Fruit fly (Drosophila melanogaster) whole organism, embryonic: ENCODE measurements around the gene CG31075.

Source experiments
- ATbp ChIP-seq: fragments of 200-800 bp; sonication (Bioruptor generic); optimal IDR thresholded peaks from 2 replicates; lab custom pipeline; 2017; ENCODE audit warnings: missing biosample characterization, mild to moderate bottlenecking, missing genetic modification characterization, missing genetic modification reagents
- Awh ChIP-seq: fragments of 200-800 bp; sonication (Bioruptor generic); IDR thresholded peaks from 2 replicates; pipeline ENCODE4, ENCODE4 v1.3.6; 2022; ENCODE audit warnings: missing biosample characterization, missing genetic modification characterization
- CG10147 ChIP-seq: fragments of 200-800 bp; sonication (Bioruptor generic); optimal IDR thresholded peaks from 2 replicates; lab custom pipeline; 2019; ENCODE audit warnings: missing biosample characterization, mild to moderate bottlenecking, missing genetic modification characterization, moderate library complexity
- CG1024 ChIP-seq: fragments of 200-800 bp; sonication (Bioruptor generic); IDR thresholded peaks from 2 replicates; pipeline ENCODE4 v1.3.6; 2022; ENCODE audit warnings: missing biosample characterization, missing genetic modification characterization
- CG11093 ChIP-seq: fragments of 200-800 bp; sonication (Bioruptor generic); IDR thresholded peaks from 3 replicates; pipeline ENCODE4 v1.3.6; 2022; ENCODE audit warnings: missing biosample characterization, missing genetic modification characterization
- CG12071 ChIP-seq: fragments of 200-800 bp; sonication (Bioruptor generic); optimal IDR thresholded peaks from 3 replicates; lab custom pipeline; 2018; ENCODE audit warnings: missing biosample characterization, mild to moderate bottlenecking, missing genetic modification characterization
- CG12391 ChIP-seq: fragments of 200-800 bp; sonication (Bioruptor generic); optimal IDR thresholded peaks from 3 replicates; lab custom pipeline; 2018; ENCODE audit warnings: missing biosample characterization, mild to moderate bottlenecking, missing genetic modification characterization, moderate library complexity
- CG14441 ChIP-seq: fragments of 200-800 bp; sonication (Bioruptor generic); IDR thresholded peaks from 2 replicates; pipeline ENCODE4 v1.3.6; 2022; ENCODE audit warnings: missing biosample characterization, missing genetic modification characterization
- CG14860 ChIP-seq: fragments of 200-800 bp; sonication (Bioruptor generic); IDR thresholded peaks from 3 replicates; pipeline ENCODE4 v1.3.6; 2022; ENCODE audit warnings: missing biosample characterization, missing genetic modification characterization; ENCODE audit not compliant: partially characterized antibody
- CG14965 ChIP-seq: fragments of 200-800 bp; sonication (Bioruptor generic); optimal IDR thresholded peaks from 2 replicates; lab custom pipeline; 2016; ENCODE audit warnings: missing biosample characterization, missing genetic modification characterization, borderline replicate concordance
- CG15011 ChIP-seq: fragments of 200-800 bp; sonication (Bioruptor generic); optimal IDR thresholded peaks from 3 replicates; lab custom pipeline; 2018; ENCODE audit warnings: missing biosample characterization, mild to moderate bottlenecking, missing genetic modification characterization
- CG18599 ChIP-seq: fragments of 200-800 bp; sonication (Bioruptor generic); optimal IDR thresholded peaks from 3 replicates; lab custom pipeline; 2017; ENCODE audit warnings: missing biosample characterization, missing genetic modification characterization, mild to moderate bottlenecking, moderate library complexity, missing genetic modification reagents
- CG18619 ChIP-seq: fragments of 200-800 bp; sonication (Bioruptor generic); optimal IDR thresholded peaks from 3 replicates; lab custom pipeline; 2017; ENCODE audit warnings: missing biosample characterization, mild to moderate bottlenecking, missing genetic modification characterization
- CG2202 ChIP-seq: fragments of 200-800 bp; sonication (Bioruptor generic); optimal IDR thresholded peaks from 2 replicates; lab custom pipeline; 2018; ENCODE audit warnings: missing biosample characterization, mild to moderate bottlenecking, missing genetic modification characterization
- CG33213 ChIP-seq: fragments of 200-800 bp; sonication (Bioruptor generic); optimal IDR thresholded peaks from 3 replicates; lab custom pipeline; 2016; ENCODE audit warnings: missing biosample characterization, missing genetic modification characterization
- CG3995 ChIP-seq: fragments of 200-800 bp; sonication (Bioruptor generic); optimal IDR thresholded peaks from 3 replicates; lab custom pipeline; 2016; ENCODE audit warnings: missing biosample characterization, missing genetic modification characterization
- CG5180 ChIP-seq: fragments of 200-800 bp; sonication (Bioruptor generic); optimal IDR thresholded peaks from 3 replicates; lab custom pipeline; 2017; ENCODE audit warnings: missing biosample characterization, missing genetic modification characterization, mild to moderate bottlenecking, moderate library complexity, missing genetic modification reagents
- CG8765 ChIP-seq: fragments of 200-800 bp; sonication (Bioruptor generic); IDR thresholded peaks from 2 replicates; pipeline ENCODE4 v1.3.6; 2022; ENCODE audit warnings: missing biosample characterization, missing genetic modification characterization
- CHES-1-like ChIP-seq: fragments of 200-800 bp; sonication (Bioruptor generic); optimal IDR thresholded peaks from 2 replicates; lab custom pipeline; 2016; ENCODE audit warnings: missing biosample characterization, missing genetic modification characterization
- Doc3 ChIP-seq: fragments of 200-800 bp; sonication (Bioruptor generic); IDR thresholded peaks from 3 replicates; pipeline ENCODE4 v1.3.6; 2022; ENCODE audit warnings: missing biosample characterization, missing genetic modification characterization; ENCODE audit not compliant: partially characterized antibody
- Drgx ChIP-seq: fragments of 200-800 bp; sonication (Bioruptor generic); IDR thresholded peaks from 2 replicates; pipeline ENCODE4 v1.3.6; 2022; ENCODE audit warnings: missing biosample characterization, missing genetic modification characterization
- Ets65A ChIP-seq: fragments of 200-800 bp; sonication (Bioruptor generic); peaks from one replicate; lab custom pipeline; 2016; ENCODE audit warnings: missing biosample characterization, missing genetic modification characterization
- Fer2 ChIP-seq: fragments of 200-800 bp; sonication (Bioruptor generic); optimal IDR thresholded peaks from 2 replicates; lab custom pipeline; 2018; ENCODE audit warnings: missing biosample characterization, mild to moderate bottlenecking, missing genetic modification characterization, moderate library complexity
- H15 ChIP-seq: fragments of 200-800 bp; sonication (Bioruptor generic); IDR thresholded peaks from 3 replicates; pipeline ENCODE4 v1.3.6; 2022; ENCODE audit warnings: missing biosample characterization, missing genetic modification characterization
- Hr78 ChIP-seq, 2 experiments: fragments of 200-800 bp in 1 of 2; fragments of >200 bp in 1 of 2; sonication (Bioruptor generic) in 1 of 2; optimal IDR thresholded peaks; 2 replicates each; lab custom pipeline; 2017 to 2019; ENCODE audit warnings: missing biosample characterization in 2 of 2, missing genetic modification characterization in 2 of 2, mild to moderate bottlenecking in 1 of 2, moderate library complexity in 1 of 2
- MESR4 ChIP-seq: fragments of 200-800 bp; sonication (Bioruptor generic); optimal IDR thresholded peaks from 2 replicates; lab custom pipeline; 2018; ENCODE audit warnings: missing biosample characterization, mild to moderate bottlenecking, missing genetic modification characterization, moderate library complexity
- Mad ChIP-seq: fragments of 200-800 bp; sonication (Bioruptor generic); optimal IDR thresholded peaks from 2 replicates; lab custom pipeline; 2016; ENCODE audit warnings: missing biosample characterization, missing genetic modification characterization
- Med ChIP-seq: fragments of 200-800 bp; sonication (Bioruptor generic); peaks from one replicate; lab custom pipeline; 2016; ENCODE audit warnings: missing biosample characterization, missing genetic modification characterization, mild to moderate bottlenecking, inconsistent platforms, moderate library complexity
- Myb ChIP-seq: fragments of 200-800 bp; sonication (Bioruptor generic); optimal IDR thresholded peaks from 2 replicates; lab custom pipeline; 2016; ENCODE audit warnings: missing biosample characterization, missing genetic modification characterization
- NFAT ChIP-seq: fragments of 200-800 bp; sonication (Bioruptor generic); IDR thresholded peaks from 2 replicates; pipeline ENCODE4 v1.3.6; 2022; ENCODE audit warnings: missing biosample characterization, missing genetic modification characterization
- NfI ChIP-seq: fragments of 200-800 bp; sonication (Bioruptor generic); optimal IDR thresholded peaks from 3 replicates; lab custom pipeline; 2018; ENCODE audit warnings: missing biosample characterization, mild to moderate bottlenecking, missing genetic modification characterization, moderate library complexity
- PHDP ChIP-seq: fragments of 200-800 bp; sonication (Bioruptor generic); optimal IDR thresholded peaks from 3 replicates; lab custom pipeline; 2018; ENCODE audit warnings: missing biosample characterization, mild to moderate bottlenecking, missing genetic modification characterization, moderate library complexity
- ac ChIP-seq: fragments of 200-800 bp; sonication (Bioruptor generic); optimal IDR thresholded peaks from 3 replicates; lab custom pipeline; 2017; ENCODE audit warnings: missing biosample characterization, mild to moderate bottlenecking, missing genetic modification characterization
- amos ChIP-seq: fragments of 200-800 bp; sonication (Bioruptor generic); IDR thresholded peaks from 2 replicates; pipeline ENCODE4 v1.3.6; 2022; ENCODE audit warnings: missing biosample characterization, missing genetic modification characterization; ENCODE audit not compliant: partially characterized antibody
- bowl ChIP-seq: fragments of 200-800 bp; sonication (Bioruptor generic); IDR thresholded peaks from 2 replicates; pipeline ENCODE4 v1.3.6; 2022; ENCODE audit warnings: missing biosample characterization, missing genetic modification characterization
- danr ChIP-seq: fragments of 200-800 bp; sonication (Bioruptor generic); IDR thresholded peaks from 2 replicates; pipeline ENCODE4 v1.3.6; 2022; ENCODE audit warnings: missing biosample characterization, missing genetic modification characterization
- ems ChIP-seq: fragments of 200-800 bp; sonication (Bioruptor generic); optimal IDR thresholded peaks from 3 replicates; lab custom pipeline; 2016; ENCODE audit warnings: missing biosample characterization, missing genetic modification characterization
- fu2 ChIP-seq: fragments of 200-800 bp; sonication (Bioruptor generic); optimal IDR thresholded peaks from 2 replicates; lab custom pipeline; 2016; ENCODE audit warnings: missing biosample characterization, missing genetic modification characterization
- ham ChIP-seq: fragments of 200-800 bp; sonication (Bioruptor generic); IDR thresholded peaks from 2 replicates; pipeline ENCODE4 v1.3.6; 2022; ENCODE audit warnings: missing biosample characterization, missing genetic modification characterization
- kah ChIP-seq: fragments of 200-800 bp; sonication (Bioruptor generic); optimal IDR thresholded peaks from 2 replicates; lab custom pipeline; 2018; ENCODE audit warnings: missing biosample characterization, mild to moderate bottlenecking, missing genetic modification characterization
- kni ChIP-seq: fragments of 200-800 bp; sonication (Bioruptor generic); optimal IDR thresholded peaks from 3 replicates; lab custom pipeline; 2017; ENCODE audit warnings: mild to moderate bottlenecking, missing biosample characterization, missing genetic modification reagents, missing genetic modification characterization
- mld ChIP-seq: fragments of 200-800 bp; sonication (Bioruptor generic); IDR thresholded peaks from 3 replicates; pipeline ENCODE4 v1.3.6; 2022; ENCODE audit warnings: missing biosample characterization, missing genetic modification characterization; ENCODE audit not compliant: partially characterized antibody
- nom ChIP-seq: fragments of 200-800 bp; sonication (Bioruptor generic); optimal IDR thresholded peaks from 2 replicates; lab custom pipeline; 2017; ENCODE audit warnings: missing biosample characterization, missing genetic modification characterization, mild to moderate bottlenecking, moderate library complexity, missing genetic modification reagents
- phol ChIP-seq: fragments of 200-800 bp; sonication (Bioruptor generic); optimal IDR thresholded peaks from 3 replicates; lab custom pipeline; 2018; ENCODE audit warnings: missing biosample characterization, mild to moderate bottlenecking, missing genetic modification characterization, moderate library complexity
- repo ChIP-seq: fragments of 200-800 bp; sonication (Bioruptor generic); optimal IDR thresholded peaks from 2 replicates; lab custom pipeline; 2016; ENCODE audit warnings: missing biosample characterization, missing genetic modification characterization
- run ChIP-seq: fragments of 200-800 bp; sonication (Bioruptor generic); optimal IDR thresholded peaks from 3 replicates; lab custom pipeline; 2018; ENCODE audit warnings: missing biosample characterization, mild to moderate bottlenecking, missing genetic modification characterization
- sim ChIP-seq: fragments of 200-800 bp; sonication (Bioruptor generic); IDR thresholded peaks from 2 replicates; pipeline ENCODE4 v1.3.6; 2022; ENCODE audit warnings: missing biosample characterization, missing genetic modification characterization
- slbo ChIP-seq: fragments of 200-800 bp; sonication (Bioruptor generic); IDR thresholded peaks from 2 replicates; pipeline ENCODE4 v1.3.6; 2022; ENCODE audit warnings: missing biosample characterization, missing genetic modification characterization
- sna ChIP-seq: fragments of 200-800 bp; sonication (Bioruptor generic); IDR thresholded peaks from 2 replicates; pipeline ENCODE4 v1.3.6; 2022; ENCODE audit warnings: missing biosample characterization, missing genetic modification characterization; ENCODE audit not compliant: partially characterized antibody
- sr ChIP-seq: fragments of 200-800 bp; sonication (Bioruptor generic); IDR thresholded peaks from 3 replicates; pipeline ENCODE4 v1.3.6; 2022; ENCODE audit warnings: missing biosample characterization, missing genetic modification characterization
- tgo ChIP-seq: fragments of 200-800 bp; sonication (Bioruptor generic); IDR thresholded peaks from 3 replicates; pipeline ENCODE4 v1.3.6; 2022; ENCODE audit warnings: missing biosample characterization, missing genetic modification characterization

CG31075 gene

DNA sequence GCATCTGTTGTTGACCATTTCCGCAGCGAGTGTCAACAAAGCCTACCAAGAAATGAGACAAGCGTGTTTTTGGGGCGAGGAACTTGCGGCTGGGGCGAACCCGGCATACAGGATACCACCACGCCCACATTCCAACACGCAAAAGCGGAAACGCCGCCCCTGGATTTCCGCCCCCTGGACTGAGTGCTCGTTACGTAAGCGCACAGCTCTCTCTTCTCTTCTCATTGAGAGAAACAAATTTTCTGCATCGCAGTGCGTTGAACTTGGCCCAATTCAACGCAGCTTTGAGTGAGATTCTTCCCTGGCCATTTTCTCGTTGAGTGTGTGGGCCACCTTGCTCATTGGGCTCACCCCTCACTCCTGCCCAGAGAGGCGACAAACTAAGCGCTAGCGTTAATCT is 27.8 kb downstream of the CG31075 start (continued):
- TF ChIP-seq Med: peak; percentile 28
- TF ChIP-seq mld (GFP tag; lab: Robert Waterston, UW): no peak
- peak; percentile 38 for TF ChIP-seq CG18599
- no peak for TF ChIP-seq Mad (GFP tag; lab: Kevin White, UChicago)
- TF ChIP-seq ham (GFP tag; lab: Robert Waterston, UW): no peak
- no peak for TF ChIP-seq CHES-1-like (GFP tag; lab: Kevin White, UChicago)
- no peak for TF ChIP-seq CG14965 (GFP tag; lab: Kevin White, UChicago)
- no peak for TF ChIP-seq CG14860 (GFP tag; lab: Robert Waterston, UW)
- TF ChIP-seq CG8765: no peak
- no peak for TF ChIP-seq kah (GFP tag; lab: Kevin White, UChicago)
- TF ChIP-seq CG1024 (GFP tag; lab: Robert Waterston, UW): no peak
- 0 out of 2 replicates have a peak, but pooled peaks have one; percentile 10 for TF ChIP-seq Drgx (GFP tag; lab: Robert Waterston, UW)
- no peak for TF ChIP-seq Fer2 (tag; lab: Kevin White, UChicago)
- TF ChIP-seq phol: no peak
- TF ChIP-seq nom: no peak
- no peak for TF ChIP-seq amos (GFP tag; lab: Robert Waterston, UW)
- no peak for TF ChIP-seq PHDP
- TF ChIP-seq CG12071 (GFP tag; lab: Kevin White, UChicago): no peak
- TF ChIP-seq bowl (GFP tag; lab: Robert Waterston, UW): no peak
- no peak for TF ChIP-seq H15
- no peak for TF ChIP-seq MESR4 (GFP tag; lab: Kevin White, UChicago)
- TF ChIP-seq CG5180 (GFP tag; lab: Kevin White, UChicago): no peak
- no peak for TF ChIP-seq CG15011 (GFP tag; lab: Kevin White, UChicago)
- TF ChIP-seq sna: 0 out of 2 replicates have a peak, but pooled peaks have one; percentile 33
- TF ChIP-seq CG14441 (GFP tag; lab: Robert Waterston, UW): 0 out of 2 replicates have a peak, but pooled peaks have one; percentile 7
- no peak for TF ChIP-seq ATbp (GFP tag; lab: Kevin White, UChicago)
- no peak for TF ChIP-seq CG12391 (tag; lab: Kevin White, UChicago)
- no peak for TF ChIP-seq CG2202 (tag; lab: Kevin White, UChicago)
- TF ChIP-seq slbo: no peak
- no peak for TF ChIP-seq Hr78 (GFP tag; optimal IDR thresholded peaks at IDR 0.05; lab: Kevin White, UChicago)
- TF ChIP-seq fu2 (GFP tag; lab: Kevin White, UChicago): no peak
- TF ChIP-seq Doc3 (GFP tag; lab: Robert Waterston, UW): no peak
- no peak for TF ChIP-seq Myb
- TF ChIP-seq CG11093 (GFP tag; lab: Robert Waterston, UW): 0 out of 3 replicates have a peak, but pooled peaks have one; percentile 48
- no peak for TF ChIP-seq sim (GFP tag; lab: Robert Waterston, UW)
- TF ChIP-seq run: no peak
- 0 out of 2 replicates have a peak, but pooled peaks have one; percentile 26 for TF ChIP-seq Awh (GFP tag; lab: Robert Waterston, UW)
- TF ChIP-seq CG33213 (GFP tag; lab: Kevin White, UChicago): no peak
- TF ChIP-seq ac (GFP tag; lab: Kevin White, UChicago): no peak
- no peak for TF ChIP-seq NfI (GFP tag; lab: Kevin White, UChicago)
- TF ChIP-seq kni (GFP tag; lab: Kevin White, UChicago): no peak
- TF ChIP-seq CG10147 (GFP tag; lab: Kevin White, UChicago): no peak
- TF ChIP-seq Ets65A: peak; percentile 81
- no peak for TF ChIP-seq tgo
- no peak for TF ChIP-seq danr (GFP tag; lab: Robert Waterston, UW)
- 0 out of 2 replicates have a peak, but pooled peaks have one; percentile 28 for TF ChIP-seq NFAT
- no peak for TF ChIP-seq sr (GFP tag; lab: Robert Waterston, UW)
- no peak for TF ChIP-seq repo (GFP tag; lab: Kevin White, UChicago)
- no peak for TF ChIP-seq CG18619 (GFP tag; lab: Kevin White, UChicago)
- no peak for TF ChIP-seq CG3995 (GFP tag; lab: Kevin White, UChicago)
- no peak for TF ChIP-seq ems (GFP tag; lab: Kevin White, UChicago)
